Worm (Caenorhabditis elegans): ENCODE measurements around the gene Y38A10A.11.
"Not testable (repeated sequence)": the region's sequence is repeated elsewhere in the genome, so short reads cannot be mapped to it uniquely, and the experiment has no call there.

- TF ChIP-seq T22C8.4 (GFP tag; IDR thresholded peaks at IDR 0.05); ref-1 (GFP tag; conservative IDR thresholded peaks at IDR 0.05); ztf-23 (GFP tag; IDR thresholded peaks at IDR 0.05); cog-1 (tag; optimal IDR thresholded peaks at IDR 0.05); klf-2 (GFP tag; conservative IDR thresholded peaks at IDR 0.05); med-1 (GFP tag; optimal IDR thresholded peaks at IDR 0.05; ENCODE audit: insufficient read depth): not testable (repeated sequence)
- TF ChIP-seq flt-1 (GFP tag; IDR thresholded peaks at IDR 0.05) = 0 out of 2 replicates have a peak, but pooled peaks have one; percentile 9
These were observed 31.1 kb downstream of the Y38A10A.11 start for ce11 chrV:6072190-6072589.
